Worm (Caenorhabditis elegans) whole organism, young adult: ENCODE results near the gene sfa-1.
A peak's percentile ranks its signal among the peaks of the same experiment; 100 is the strongest.

Experiments used
- B0035.1 ChIP-seq: sonication (generic microtip); optimal IDR thresholded peaks from 2 replicates; lab custom pipeline; 2016; ENCODE audit warnings: missing genetic modification characterization, mild to moderate bottlenecking, missing compliant biosample characterization, missing genotype, missing genetic modification reagents
- B0336.3 ChIP-seq: fragments of 200-800 bp; sonication (Bioruptor generic); IDR thresholded peaks from 2 replicates; pipeline ENCODE4 v1.3.6; 2022; ENCODE audit warnings: missing genetic modification characterization, missing compliant biosample characterization
- C17E4.6 ChIP-seq: fragments of 200-800 bp; sonication (Bioruptor generic); IDR thresholded peaks from 2 replicates; pipeline ENCODE4 v1.3.6; 2022; ENCODE audit warnings: missing genetic modification reagents, missing genetic modification characterization, missing compliant biosample characterization
- F10E7.11 ChIP-seq: sonication (generic microtip); optimal IDR thresholded peaks from 2 replicates; lab custom pipeline; 2017; ENCODE audit warnings: mild to moderate bottlenecking, missing genetic modification characterization, moderate library complexity, missing compliant biosample characterization
- F37B4.10 ChIP-seq: fragments of 200-800 bp; sonication (Bioruptor generic); IDR thresholded peaks from 2 replicates; pipeline ENCODE4 v1.3.6; 2022; ENCODE audit warnings: missing genetic modification characterization, missing compliant biosample characterization
- F39B2.1 ChIP-seq: fragments of 200-800 bp; sonication (Bioruptor generic); IDR thresholded peaks from 2 replicates; pipeline ENCODE4 v1.3.6; 2022; ENCODE audit warnings: missing genetic modification reagents, missing genetic modification characterization, missing compliant biosample characterization
- F49E8.2 ChIP-seq: sonication (generic microtip); optimal IDR thresholded peaks from 3 replicates; lab custom pipeline; 2017; ENCODE audit warnings: missing genetic modification characterization, mild to moderate bottlenecking, missing compliant biosample characterization, antibody characterized with exemption, moderate library complexity; ENCODE audit not compliant: insufficient read depth
- T07F8.4 ChIP-seq: sonication (generic microtip); optimal IDR thresholded peaks from 2 replicates; lab custom pipeline; 2016; ENCODE audit warnings: mild to moderate bottlenecking, missing genetic modification characterization, moderate library complexity, missing compliant biosample characterization
- Y53F4B.3 ChIP-seq: fragments of 200-800 bp; sonication (Bioruptor generic); IDR thresholded peaks from 2 replicates; pipeline ENCODE4 v1.3.6; 2022; ENCODE audit warnings: missing genetic modification reagents, missing genetic modification characterization, missing compliant biosample characterization
- Y79H2A.3 ChIP-seq: fragments of 200-800 bp; sonication (Bioruptor generic); conservative IDR thresholded peaks from 2 replicates; pipeline ENCODE4 v1.3.6; 2022; ENCODE audit warnings: missing genetic modification reagents, missing genetic modification characterization, missing compliant biosample characterization
- Y95B8A.8 ChIP-seq: fragments of 200-800 bp; sonication (Bioruptor generic); IDR thresholded peaks from 2 replicates; pipeline ENCODE4 v1.3.6; 2022; ENCODE audit warnings: missing genetic modification reagents, missing genetic modification characterization, missing compliant biosample characterization
- aptf-3 ChIP-seq: fragments of 200-800 bp; sonication (Bioruptor generic); IDR thresholded peaks from 2 replicates; pipeline ENCODE4 v1.3.6; 2022; ENCODE audit warnings: missing genetic modification characterization, missing compliant biosample characterization
- attf-6 ChIP-seq: fragments of 200-800 bp; sonication (Bioruptor generic); IDR thresholded peaks from 2 replicates; pipeline ENCODE4 v1.3.6; 2022; ENCODE audit warnings: missing genetic modification reagents, missing genetic modification characterization, missing compliant biosample characterization
- bed-1 ChIP-seq: fragments of 200-800 bp; sonication (Bioruptor generic); IDR thresholded peaks from 2 replicates; pipeline ENCODE4 v1.3.6; 2022; ENCODE audit warnings: missing genetic modification reagents, missing genetic modification characterization, missing compliant biosample characterization
- bed-2 ChIP-seq: fragments of 200-800 bp; sonication (Bioruptor generic); IDR thresholded peaks from 2 replicates; pipeline ENCODE4 v1.3.6; 2022; ENCODE audit warnings: missing genetic modification reagents, missing genetic modification characterization, missing compliant biosample characterization
- chd-7 ChIP-seq: sonication (generic microtip); optimal IDR thresholded peaks from 2 replicates; lab custom pipeline; 2016; ENCODE audit warnings: mild to moderate bottlenecking, missing genetic modification characterization, moderate library complexity, missing compliant biosample characterization
- dpff-1 ChIP-seq: sonication (generic microtip); optimal IDR thresholded peaks from 2 replicates; lab custom pipeline; 2017; ENCODE audit warnings: mild to moderate bottlenecking, missing genetic modification characterization, missing compliant biosample characterization
- dpl-1 ChIP-seq: fragments of 150-350 bp; optimal IDR thresholded peaks from 2 replicates; lab custom pipeline; 2014; ENCODE audit warnings: missing biosample characterization, missing genetic modification reagents, missing genetic modification characterization
- ets-4 ChIP-seq: fragments of 200-800 bp; sonication (Bioruptor generic); optimal IDR thresholded peaks from 2 replicates; lab custom pipeline; 2018; ENCODE audit warnings: mild to moderate bottlenecking, missing genetic modification characterization, missing compliant biosample characterization
- gei-17 ChIP-seq: fragments of 200-800 bp; sonication (Bioruptor generic); optimal IDR thresholded peaks from 2 replicates; lab custom pipeline; 2018; ENCODE audit warnings: mild to moderate bottlenecking, missing genetic modification characterization, missing compliant biosample characterization
- hmg-1.2 ChIP-seq: fragments of 200-800 bp; sonication (Bioruptor generic); IDR thresholded peaks from 2 replicates; pipeline ENCODE4 v1.3.6; 2022; ENCODE audit warnings: missing genetic modification reagents, missing genetic modification characterization, missing compliant biosample characterization
- hmg-20 ChIP-seq: fragments of 200-800 bp; sonication (Bioruptor generic); IDR thresholded peaks from 2 replicates; pipeline ENCODE4 v1.3.6; 2022; ENCODE audit warnings: missing genetic modification reagents, missing genetic modification characterization, missing compliant biosample characterization
- hrde-1 ChIP-seq: sonication (generic microtip); optimal IDR thresholded peaks from 2 replicates; lab custom pipeline; 2016; ENCODE audit warnings: missing genetic modification characterization, mild to moderate bottlenecking, missing compliant biosample characterization, moderate library complexity, missing genotype, missing genetic modification reagents, borderline replicate concordance
- lag-1 ChIP-seq: fragments of 200-800 bp; sonication (Bioruptor generic); IDR thresholded peaks from 2 replicates; pipeline ENCODE4 v1.3.6; 2022; ENCODE audit warnings: missing genetic modification reagents, missing genetic modification characterization, missing compliant biosample characterization
- let-526 ChIP-seq: fragments of 200-800 bp; sonication (Bioruptor generic); IDR thresholded peaks from 2 replicates; pipeline ENCODE4 v1.3.6; 2022; ENCODE audit warnings: missing genetic modification reagents, missing genetic modification characterization, missing compliant biosample characterization
- lir-1 ChIP-seq: fragments of 200-800 bp; sonication (Bioruptor generic); conservative IDR thresholded peaks from 2 replicates; pipeline ENCODE4 v1.3.6; 2022; ENCODE audit warnings: missing genetic modification reagents, missing genetic modification characterization, missing compliant biosample characterization
- madf-3 ChIP-seq: fragments of 200-800 bp; sonication (Bioruptor generic); IDR thresholded peaks from 2 replicates; pipeline ENCODE4 v1.3.6; 2022; ENCODE audit warnings: missing genetic modification reagents, missing genetic modification characterization, missing compliant biosample characterization
- madf-6 ChIP-seq: fragments of 200-800 bp; sonication (Bioruptor generic); IDR thresholded peaks from 2 replicates; pipeline ENCODE4 v1.3.6; 2022; ENCODE audit warnings: missing genetic modification reagents, missing genetic modification characterization, missing compliant biosample characterization
- mes-4 ChIP-seq: sonication (generic microtip); optimal IDR thresholded peaks from 2 replicates; lab custom pipeline; 2016; ENCODE audit warnings: missing genotype, missing genetic modification characterization, missing compliant biosample characterization
- nfya-1 ChIP-seq: sonication (generic microtip); optimal IDR thresholded peaks from 2 replicates; lab custom pipeline; 2017; ENCODE audit warnings: antibody characterized with exemption, missing compliant biosample characterization, missing genetic modification characterization, borderline replicate concordance; ENCODE audit not compliant: insufficient read depth
- nfya-2 ChIP-seq: fragments of 200-800 bp; sonication (Bioruptor generic); IDR thresholded peaks from 2 replicates; pipeline ENCODE4 v1.3.6; 2022; ENCODE audit warnings: missing genetic modification reagents, missing genetic modification characterization, missing compliant biosample characterization
- nfyb-1 ChIP-seq: fragments of 200-800 bp; sonication (Bioruptor generic); IDR thresholded peaks from 2 replicates; pipeline ENCODE4 v1.3.6; 2022; ENCODE audit warnings: missing genetic modification reagents, missing genetic modification characterization, missing compliant biosample characterization
- pha-4 ChIP-seq: fragments of 150-350 bp; sonication (generic microtip); optimal IDR thresholded peaks from 2 replicates; lab custom pipeline; 2014; ENCODE audit warnings: missing biosample characterization, missing genetic modification reagents, missing genetic modification characterization
- rec-8 ChIP-seq, 2 experiments: sonication (generic microtip); optimal IDR thresholded peaks; 2 replicates each; lab custom pipeline; 2016; ENCODE audit warnings: mild to moderate bottlenecking in 2 of 2, missing genetic modification characterization in 2 of 2, missing genetic modification reagents in 2 of 2, missing genotype in 2 of 2, missing biosample characterization in 1 of 2, missing compliant biosample characterization in 1 of 2, moderate library complexity in 1 of 2
- snpc-4 ChIP-seq, 5 experiments: fragments of 150-350 bp in 1 of 5; sonication (generic microtip) in 4 of 5; optimal IDR thresholded peaks; 2 replicates each; lab custom pipeline; 2014 to 2018; ENCODE audit warnings: missing genetic modification characterization in 5 of 5, missing biosample characterization in 3 of 5, antibody characterized with exemption in 2 of 5, mild to moderate bottlenecking in 2 of 5, missing compliant biosample characterization in 2 of 5, missing genotype in 2 of 5, moderate library complexity in 2 of 5, missing genetic modification reagents in 1 of 5
- ztf-18 ChIP-seq: sonication (generic microtip); optimal IDR thresholded peaks from 2 replicates; lab custom pipeline; 2016; ENCODE audit warnings: missing genotype, mild to moderate bottlenecking, missing genetic modification characterization, missing compliant biosample characterization

sfa-1 gene

DNA sequence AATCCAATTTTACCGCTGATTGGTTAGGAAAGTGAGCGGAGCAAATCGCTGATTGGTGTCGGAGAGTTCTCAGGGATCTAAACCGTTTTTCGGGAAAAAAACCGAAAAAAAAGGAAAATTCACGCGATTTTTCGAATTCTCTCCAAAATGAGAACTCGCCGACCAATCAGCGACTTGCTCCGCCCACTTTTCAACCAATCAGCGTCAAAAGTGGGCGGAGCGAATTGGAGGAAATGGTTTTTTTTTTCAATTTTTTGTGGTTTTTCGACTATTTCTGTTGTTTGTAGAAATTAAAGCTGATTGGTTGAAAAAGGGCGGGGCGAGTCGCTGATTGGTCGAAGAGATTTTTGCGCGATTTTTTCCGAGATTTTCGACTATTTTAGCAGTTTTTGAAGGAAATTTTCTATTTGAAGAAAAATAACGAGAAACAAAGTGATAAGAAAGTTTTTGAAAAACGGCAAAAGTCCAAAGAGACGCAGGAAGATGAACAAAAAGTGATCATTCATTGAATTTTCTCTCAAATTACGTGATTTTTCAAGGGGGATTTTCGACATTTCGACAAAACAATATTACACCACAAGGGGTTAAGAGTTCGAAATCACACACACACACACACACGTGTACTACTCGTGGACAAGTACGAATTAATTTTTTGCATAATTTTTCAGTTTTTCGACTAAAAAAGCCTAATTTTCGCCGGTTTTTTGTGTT is 10.0 kb downstream of the sfa-1 start:
- TF ChIP-seq madf-3, result no peak
- TF ChIP-seq nfya-2, result 0 out of 2 replicates have a peak, but pooled peaks have one; percentile 53
- peak; percentile 93 for TF ChIP-seq nfyb-1 (GFP tag; lab: Robert Waterston, UW)

DNA sequence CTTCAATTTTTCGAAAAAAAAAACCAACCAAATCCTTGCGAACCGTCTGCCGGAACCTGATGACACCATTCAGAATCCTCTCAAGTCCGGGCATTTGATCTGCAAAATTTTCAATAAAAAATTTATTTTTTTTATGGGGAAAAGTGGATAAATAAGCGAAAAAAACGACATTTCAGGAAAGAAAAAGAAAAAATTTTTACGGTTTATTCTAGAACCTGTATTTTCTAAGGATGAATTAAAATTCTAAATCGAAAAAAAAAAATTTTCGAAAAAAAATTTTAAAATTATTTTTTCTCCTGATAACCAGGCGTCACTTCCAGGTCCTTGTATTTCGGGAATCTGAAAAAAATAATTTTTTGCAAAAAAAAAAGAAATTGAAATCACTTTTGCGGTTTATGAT is 10.6 kb downstream of the sfa-1 start, which contains the start of gene bca-2:
Gene bca-2 (minus strand): TSS at position 101 of the 400 bp plus-strand sequence.
- TF ChIP-seq C17E4.6 (GFP tag; lab: Robert Waterston, UW), result no peak
- TF ChIP-seq aptf-3, result no peak

- TF ChIP-seq snpc-4 (GFP tag; optimal IDR thresholded peaks at IDR 0.05; lab: Kevin White, UChicago) (no peak), snpc-4 (tag; optimal IDR thresholded peaks at IDR 0.05; lab: Kevin White, UChicago) (peak in 1 of 4 experiments; percentile 4), nfya-1 (tag; lab: Kevin White, UChicago) (no peak)
- TF ChIP-seq, all 124 proteins: peak for 1
These were observed 11.7 kb downstream of the sfa-1 start for ce11 chrIV:17099113-17099512.

ce11 chrIV:17096168-17096567 is 14.6 kb downstream of the sfa-1 start, which contains the start of gene Y116A8C.27:
Gene Y116A8C.27 (minus strand): TSS chrIV:17096268.
- TF ChIP-seq snpc-4 (GFP tag; optimal IDR thresholded peaks at IDR 0.05; lab: Kevin White, UChicago), result peak; percentile 4
- TF ChIP-seq snpc-4 (tag; optimal IDR thresholded peaks at IDR 0.05; lab: Kevin White, UChicago), result no peak
- no peak for TF ChIP-seq F37B4.10 (GFP tag; lab: Robert Waterston, UW)

DNA sequence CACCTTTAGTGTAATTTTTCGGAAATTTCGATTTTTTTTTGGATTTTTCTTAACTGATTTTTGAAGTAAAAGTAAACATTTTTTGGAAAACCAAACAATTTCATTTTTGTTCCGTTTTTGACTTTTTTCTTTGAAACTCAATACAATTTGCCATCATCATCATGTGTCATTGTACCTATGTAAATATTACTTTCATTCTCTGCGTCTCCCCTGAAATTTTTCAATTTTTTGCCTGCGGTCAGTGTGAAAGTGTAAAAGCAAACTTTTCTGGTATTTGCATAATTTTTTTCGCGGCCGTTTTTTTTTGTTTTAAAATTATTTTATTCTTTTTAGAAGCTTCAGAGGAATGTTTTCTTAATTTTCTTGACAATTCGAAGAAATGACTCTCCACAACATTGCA is 17.1 kb downstream of the sfa-1 start, which contains the start of gene Y116A8C.29:
Gene Y116A8C.29 (plus strand): TSS at position 328 of the 400 bp plus-strand sequence.
- TF ChIP-seq let-526 (GFP tag; lab: Robert Waterston, UW) (no peak), gei-17 (GFP tag; lab: Kevin White, UChicago) (no peak), hmg-1.2 (GFP tag; lab: Robert Waterston, UW) (peak; percentile 7; the same call in 1 of the 2 replicates), pha-4 (tag; lab: Kevin White, UChicago) (peak; percentile 36), hmg-20 (no peak), ztf-18 (tag; lab: Kevin White, UChicago) (no peak)

DNA sequence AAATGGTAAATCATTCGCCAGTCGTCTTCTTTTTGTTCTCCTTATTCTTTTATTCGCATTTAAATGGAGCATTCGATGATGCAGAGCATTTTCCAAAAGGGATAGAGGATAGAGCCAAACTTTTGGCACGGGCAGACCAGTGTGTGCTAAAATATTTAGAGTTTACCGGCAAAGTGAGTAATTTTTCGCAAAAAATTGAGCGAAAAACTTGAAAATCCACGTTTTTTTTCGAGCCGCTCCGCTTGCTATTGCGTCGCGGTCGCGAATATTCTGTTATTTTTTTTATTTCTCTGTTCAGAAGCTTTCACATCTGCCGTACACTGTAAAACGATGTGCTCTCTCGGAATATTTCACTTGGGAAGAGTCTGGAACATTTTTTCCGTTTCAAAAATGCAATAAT is 21.9 kb downstream of the sfa-1 start, which contains the start of gene Y116A8C.43:
Gene Y116A8C.43 (plus strand): TSS at position 3 of the 400 bp plus-strand sequence.
- TF ChIP-seq Y95B8A.8 (GFP tag; lab: Robert Waterston, UW) (0 out of 2 replicates have a peak, but pooled peaks have one; percentile 15), T07F8.4 (tag; lab: Kevin White, UChicago) (no peak), rec-8 (tag; optimal IDR thresholded peaks at IDR 0.05; lab: Kevin White, UChicago) (no peak), dpff-1 (tag; lab: Kevin White, UChicago) (no peak), dpl-1 (GFP tag; lab: Kevin White, UChicago) (no peak), lir-1 (GFP tag; lab: Robert Waterston, UW) (no peak), F10E7.11 (tag; lab: Kevin White, UChicago) (peak; percentile 5), ets-4 (GFP tag; lab: Kevin White, UChicago) (no peak), F39B2.1 (no peak), B0035.1 (tag; lab: Kevin White, UChicago) (no peak), Y79H2A.3 (GFP tag; lab: Robert Waterston, UW) (no peak), chd-7 (tag; lab: Kevin White, UChicago) (no peak), Y53F4B.3 (no peak), bed-2 (GFP tag; lab: Robert Waterston, UW) (no peak), mes-4 (tag; lab: Kevin White, UChicago) (peak; percentile 31), B0336.3 (GFP tag; lab: Robert Waterston, UW) (peak; percentile 68; the same call in 1 of the 2 replicates), F49E8.2 (peak; percentile 65), bed-1 (GFP tag; lab: Robert Waterston, UW) (no peak), attf-6 (peak; percentile 92), lag-1 (GFP tag; lab: Robert Waterston, UW) (no peak), gei-17 (GFP tag; lab: Kevin White, UChicago) (no peak), madf-6 (peak; percentile 39; the same call in 1 of the 2 replicates), hrde-1 (tag; lab: Kevin White, UChicago) (peak; percentile 67)
